Worm (Caenorhabditis elegans) whole organism, L2 larva: Measurements from ENCODE around the gene Y69A2AR.25.
A peak's percentile ranks its signal among the peaks of the same experiment; 100 is the strongest.

Source experiments
- fos-1 ChIP-seq: fragments of 150-350 bp; optimal IDR thresholded peaks from 2 replicates; lab custom pipeline; 2014; ENCODE audit warnings: missing biosample characterization, missing genetic modification characterization
- unc-55 ChIP-seq: fragments of 150-350 bp; sonication (generic microtip); optimal IDR thresholded peaks from 3 replicates; lab custom pipeline; 2014; ENCODE audit warnings: missing biosample characterization, missing genetic modification reagents, missing genetic modification characterization

DNA sequence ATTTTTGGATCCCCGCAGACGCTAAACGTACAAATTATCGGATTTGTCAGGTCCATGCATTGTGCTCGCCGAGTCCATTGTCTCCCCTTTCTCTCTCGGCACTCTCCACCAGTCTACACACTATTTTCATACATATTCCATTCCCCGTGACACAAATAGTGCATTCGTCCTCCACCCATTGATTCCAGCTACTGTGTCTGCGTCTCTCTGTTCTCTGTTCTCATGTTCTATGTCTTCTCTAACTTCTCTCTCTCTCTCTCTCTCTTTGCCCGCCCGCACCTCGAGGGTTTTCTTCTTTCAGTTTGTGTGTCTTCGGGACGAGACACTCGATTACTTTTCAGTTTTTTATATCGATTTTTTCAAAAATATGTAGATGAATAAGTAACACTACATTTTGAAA is 31.5 kb upstream of the Y69A2AR.25 start:
- TF ChIP-seq fos-1 (tag; lab: Kevin White, UChicago) (peak; percentile 81), unc-55 (peak; percentile 88)
